Worm (Caenorhabditis elegans): ENCODE measurements around the gene W06G6.2.

DNA sequence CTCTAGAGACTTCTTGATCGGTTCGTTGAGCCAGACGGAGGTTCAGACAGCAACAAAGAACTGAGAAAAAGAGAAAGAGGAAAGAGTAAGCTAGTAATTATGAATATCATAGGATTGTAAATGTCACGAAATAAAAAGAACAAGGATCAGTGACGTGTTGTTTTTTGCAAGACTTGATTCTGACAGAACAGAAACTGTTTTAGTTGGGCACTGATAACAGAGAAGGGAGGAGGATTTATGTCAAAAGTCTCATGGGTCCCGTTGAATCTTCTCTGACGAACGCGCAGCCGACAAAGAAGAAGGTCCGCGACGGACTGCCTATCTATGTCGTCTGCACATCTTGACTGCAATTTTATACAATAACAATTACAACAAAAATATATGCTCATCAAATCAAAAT, 28.5 kb upstream of the W06G6.2 start, which contains the start of gene T03E6.9:
- no peak for TF ChIP-seq Y116A8C.19 (tag; optimal IDR thresholded peaks at IDR 0.05; ENCODE audit: borderline replicate concordance)
- no peak for TF ChIP-seq C04F5.9 (tag; optimal IDR thresholded peaks at IDR 0.05)
- TF ChIP-seq fos-1 (tag; optimal IDR thresholded peaks at IDR 0.05), result no peak
- no peak for TF ChIP-seq dpl-1 (GFP tag; optimal IDR thresholded peaks at IDR 0.05)
- TF ChIP-seq mep-1 (tag; optimal IDR thresholded peaks at IDR 0.05), result no peak
- no peak for TF ChIP-seq lin-39 (tag; optimal IDR thresholded peaks at IDR 0.05)

Measured in whole organism, L1 larva.